Worm (Caenorhabditis elegans) whole organism, mixed stage, embryonic: ENCODE measurements around the gene nac-2.

ENCODE experiments used
- blmp-1 ChIP-seq: fragments of 150-350 bp; optimal IDR thresholded peaks from 2 replicates; lab custom pipeline; 2014; ENCODE audit warnings: missing biosample characterization, missing genetic modification characterization
- ceh-43 ChIP-seq: fragments of 200-800 bp; sonication (Bioruptor generic); optimal IDR thresholded peaks from 2 replicates; lab custom pipeline; 2018; ENCODE audit warnings: mild to moderate bottlenecking, missing genetic modification characterization, moderate library complexity, missing compliant biosample characterization
- elt-1 ChIP-seq: sonication (generic microtip); optimal IDR thresholded peaks from 2 replicates; lab custom pipeline; 2017; ENCODE audit warnings: missing genetic modification characterization, mild to moderate bottlenecking, missing compliant biosample characterization, antibody characterized with exemption, moderate library complexity, borderline replicate concordance; ENCODE audit not compliant: insufficient read depth
- elt-3 ChIP-seq: fragments of 150-350 bp; optimal IDR thresholded peaks from 2 replicates; lab custom pipeline; 2014; ENCODE audit warnings: missing biosample characterization, missing genetic modification characterization
- flh-1 ChIP-seq: fragments of 200-800 bp; sonication (Bioruptor generic); optimal IDR thresholded peaks from 2 replicates; lab custom pipeline; 2018; ENCODE audit warnings: mild to moderate bottlenecking, missing genetic modification characterization, moderate library complexity, missing compliant biosample characterization
- nhr-12 ChIP-seq: fragments of 150-350 bp; optimal IDR thresholded peaks from 2 replicates; lab custom pipeline; 2014; ENCODE audit warnings: missing biosample characterization, missing genetic modification characterization
- nhr-28 ChIP-seq: fragments of 150-350 bp; optimal IDR thresholded peaks from 2 replicates; lab custom pipeline; 2014; ENCODE audit warnings: missing biosample characterization, missing genetic modification characterization
- pha-4 ChIP-seq: fragments of 150-350 bp; optimal IDR thresholded peaks from 2 replicates; lab custom pipeline; 2018; ENCODE audit warnings: missing biosample characterization, missing genetic modification reagents, missing genetic modification characterization
- sptf-1 ChIP-seq: sonication (generic microtip); optimal IDR thresholded peaks from 2 replicates; lab custom pipeline; 2017; ENCODE audit warnings: mild to moderate bottlenecking, missing genetic modification characterization, moderate library complexity, missing compliant biosample characterization
- unc-39 ChIP-seq: fragments of 150-350 bp; optimal IDR thresholded peaks from 2 replicates; lab custom pipeline; 2014; ENCODE audit warnings: missing biosample characterization, missing genetic modification characterization
- unc-62 ChIP-seq: fragments of 150-350 bp; optimal IDR thresholded peaks from 2 replicates; lab custom pipeline; 2014; ENCODE audit warnings: missing biosample characterization, missing genetic modification reagents, missing genetic modification characterization
- zip-8 ChIP-seq: fragments of 150-350 bp; optimal IDR thresholded peaks from 2 replicates; lab custom pipeline; 2014; ENCODE audit warnings: missing biosample characterization, missing genetic modification characterization
- ztf-11 ChIP-seq: fragments of 150-350 bp; optimal IDR thresholded peaks from 2 replicates; lab custom pipeline; 2014; ENCODE audit warnings: missing biosample characterization, missing genetic modification characterization

- no peak for TF ChIP-seq flh-1 (GFP tag; lab: Kevin White, UChicago)
- no peak for TF ChIP-seq nhr-12 (tag; lab: Kevin White, UChicago)
- TF ChIP-seq nhr-28 (tag; lab: Kevin White, UChicago), result no peak
- TF ChIP-seq unc-62 (GFP tag; lab: Kevin White, UChicago), result no peak
- no peak for TF ChIP-seq unc-39
- no peak for TF ChIP-seq blmp-1 (tag; lab: Kevin White, UChicago)
- no peak for TF ChIP-seq ceh-43 (GFP tag; lab: Kevin White, UChicago)
- no peak for TF ChIP-seq elt-1 (tag; lab: Kevin White, UChicago)
- no peak for TF ChIP-seq sptf-1 (tag; lab: Kevin White, UChicago)
- TF ChIP-seq zip-8 (tag; lab: Kevin White, UChicago), result no peak
- no peak for TF ChIP-seq ztf-11 (tag; lab: Kevin White, UChicago)
- no peak for TF ChIP-seq elt-3 (tag; lab: Kevin White, UChicago)
- TF ChIP-seq pha-4 (tag; lab: Kevin White, UChicago), result no peak
These were observed 38.4 kb downstream of the nac-2 start for ce11 chrIII:9004658-9005057.
